Worm (Caenorhabditis elegans): ENCODE results near the gene ceh-22.

The ceh-22 gene

ce11 chrV:10675978-10676377, 4.3 kb downstream of the ceh-22 start:
- no peak for TF ChIP-seq unc-62 (GFP tag; optimal IDR thresholded peaks at IDR 0.05)

DNA sequence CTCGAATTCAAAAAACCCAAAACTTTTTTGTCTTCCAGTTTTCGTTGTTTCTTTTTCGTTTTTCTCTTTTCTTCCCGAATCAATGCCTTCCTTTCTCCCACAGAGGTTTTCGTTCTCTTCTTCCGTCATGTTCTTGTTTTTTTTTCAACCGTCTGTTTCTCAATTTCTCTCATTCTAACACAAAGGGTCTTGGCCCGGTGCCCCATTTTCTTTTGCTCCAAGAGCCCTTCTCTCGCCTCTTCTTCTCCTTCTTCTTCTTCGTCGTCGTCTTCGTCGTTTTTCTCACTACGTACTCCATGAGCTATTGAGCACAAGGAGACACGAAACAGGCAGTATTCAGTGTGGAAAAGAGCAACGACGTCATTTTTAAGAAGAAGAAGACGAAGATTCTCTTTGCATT, 5.7 kb downstream of the ceh-22 start:
- TF ChIP-seq unc-62 (GFP tag; optimal IDR thresholded peaks at IDR 0.05): no peak

DNA sequence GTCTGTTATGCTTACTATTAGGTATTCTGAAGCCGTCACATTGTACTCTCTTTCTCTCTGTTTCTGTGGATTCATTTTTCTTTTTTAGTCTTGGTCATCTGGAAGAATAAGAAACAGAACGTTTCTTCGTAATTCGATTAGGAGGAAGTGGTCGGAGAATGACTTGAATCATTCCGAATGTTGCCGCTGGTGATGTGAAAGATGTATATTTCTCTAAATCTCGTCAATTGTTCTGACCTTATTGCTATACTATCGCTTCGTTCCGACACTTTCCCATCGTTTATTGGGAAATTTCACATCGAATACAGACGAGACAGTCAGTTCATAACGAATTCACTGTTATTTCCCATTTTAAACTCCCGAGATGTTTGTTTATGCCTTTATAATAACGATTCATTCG, 7.4 kb downstream of the ceh-22 start:
- no peak for TF ChIP-seq unc-62 (GFP tag; optimal IDR thresholded peaks at IDR 0.05)

- no peak for TF ChIP-seq unc-62 (GFP tag; optimal IDR thresholded peaks at IDR 0.05)
Measured at ce11 chrV:10679990-10680602, 8.4 kb downstream of the ceh-22 start.

- TF ChIP-seq unc-62 (GFP tag; optimal IDR thresholded peaks at IDR 0.05): no peak
Measured at ce11 chrV:10681117-10681959, 9.6 kb downstream of the ceh-22 start.

DNA sequence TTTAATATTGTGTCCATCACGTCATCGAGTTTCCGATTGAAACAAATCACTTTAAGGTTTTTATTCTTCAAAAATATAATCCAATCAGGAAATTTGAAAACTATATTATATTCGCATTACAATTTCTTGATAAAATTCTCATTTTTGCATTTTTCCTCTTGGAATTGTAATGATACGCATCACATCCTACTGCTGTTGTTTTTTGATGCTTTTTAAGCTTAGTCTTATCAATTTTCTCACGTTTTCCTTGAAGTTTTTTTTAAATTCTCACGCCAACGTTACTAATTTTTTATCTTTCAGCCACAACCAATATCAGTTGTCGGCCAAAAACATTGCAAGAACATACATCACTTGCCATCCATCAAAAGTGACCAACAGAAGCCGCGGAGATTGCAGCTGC, 10.4 kb downstream of the ceh-22 start, which contains the start of gene gsp-1:
TSS of gene gsp-1 (plus strand) at position 301 of the 400 bp plus-strand sequence.
- TF ChIP-seq unc-62 (GFP tag; optimal IDR thresholded peaks at IDR 0.05): no peak

DNA sequence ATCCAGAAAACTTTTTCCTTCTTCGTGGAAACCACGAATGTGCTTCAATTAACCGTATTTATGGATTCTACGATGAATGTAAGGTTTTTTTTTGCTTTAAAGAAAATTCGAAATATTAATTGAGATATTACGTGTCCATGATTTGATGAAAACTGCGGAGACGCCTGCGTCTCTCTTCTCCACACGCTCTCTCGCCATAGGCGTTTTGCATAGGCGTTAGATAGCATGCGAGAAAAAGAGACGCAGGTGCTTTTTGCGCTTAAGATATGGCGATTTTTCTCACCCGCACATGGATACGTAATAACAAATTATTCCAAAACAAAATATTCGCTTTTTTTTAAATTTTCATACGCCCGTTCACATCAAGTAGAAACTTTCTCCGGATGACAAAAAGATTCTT, 11.7 kb downstream of the ceh-22 start:
- no peak for TF ChIP-seq unc-62 (GFP tag; optimal IDR thresholded peaks at IDR 0.05)

DNA sequence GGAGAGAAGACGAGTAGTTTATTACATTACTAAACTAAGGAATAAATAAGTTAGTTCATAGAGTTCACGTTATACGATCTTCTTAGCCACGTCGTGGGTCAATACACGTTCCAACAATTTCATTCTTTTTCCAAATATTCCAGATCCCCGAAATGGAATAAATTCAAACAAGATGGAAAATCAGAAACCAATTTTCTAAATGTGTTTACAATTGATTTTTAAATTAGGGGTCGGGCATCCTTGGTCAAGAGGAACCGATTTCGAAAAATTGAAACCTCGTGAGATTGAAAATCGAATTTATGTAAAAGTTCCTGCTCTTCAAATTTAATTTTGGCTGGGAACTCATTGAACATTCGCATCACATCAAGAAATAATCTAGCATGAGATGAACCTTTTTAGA, 13.0 kb downstream of the ceh-22 start:
- TF ChIP-seq unc-62 (GFP tag; optimal IDR thresholded peaks at IDR 0.05): no peak

- TF ChIP-seq unc-62 (GFP tag; optimal IDR thresholded peaks at IDR 0.05): no peak
Measured at ce11 chrV:10687601-10688000, 15.9 kb downstream of the ceh-22 start, which contains the start of gene F29F11.20. Gene F29F11.20, plus strand, starts transcription at chrV:10687901.

DNA sequence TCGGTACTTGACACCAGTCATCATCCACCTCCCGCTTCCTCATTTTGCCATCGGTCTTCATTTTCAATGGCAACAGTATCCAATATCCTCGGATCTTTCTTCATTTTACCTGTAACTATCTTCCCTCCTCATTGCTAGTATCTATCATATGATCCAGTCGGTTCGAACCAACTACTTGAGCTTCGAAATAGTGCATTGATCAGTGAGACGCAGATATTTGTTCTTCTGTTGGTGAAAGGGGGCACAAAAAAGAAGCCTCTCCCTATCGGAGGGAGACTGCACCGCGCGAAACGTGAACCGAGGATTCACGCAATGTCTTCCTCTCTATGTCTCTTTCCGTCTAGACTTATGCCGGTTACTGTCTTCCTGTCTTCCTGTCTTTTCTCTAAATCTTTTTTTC, 19.6 kb downstream of the ceh-22 start:
- TF ChIP-seq unc-62 (GFP tag; optimal IDR thresholded peaks at IDR 0.05): no peak

DNA sequence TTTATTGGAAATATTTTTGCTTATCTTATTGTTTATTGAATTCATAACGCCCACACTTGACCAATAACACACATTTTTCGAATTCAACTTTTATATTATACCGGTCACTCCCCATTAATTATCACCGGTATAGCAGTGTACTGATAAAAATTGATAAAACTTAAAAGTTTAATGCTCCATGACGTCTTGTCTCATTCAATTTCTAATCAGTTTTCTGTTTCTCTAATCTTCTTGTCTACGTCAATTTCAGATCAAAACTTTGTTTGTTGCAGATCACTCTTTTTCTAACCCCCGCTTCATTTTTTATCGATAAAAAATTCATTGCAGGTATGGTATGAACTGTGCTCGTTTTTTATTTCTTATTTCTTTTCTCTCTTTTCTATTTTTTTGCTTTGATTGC, 22.0 kb downstream of the ceh-22 start:
- no peak for TF ChIP-seq unc-62 (GFP tag; optimal IDR thresholded peaks at IDR 0.05)

- TF ChIP-seq unc-62 (GFP tag; optimal IDR thresholded peaks at IDR 0.05): no peak
Measured at ce11 chrV:10695181-10695580, 23.5 kb downstream of the ceh-22 start, which contains the start of gene C05A2.4. Gene C05A2.4, plus strand, starts transcription at chrV:10695481.

- no peak for TF ChIP-seq unc-62 (GFP tag; optimal IDR thresholded peaks at IDR 0.05)
Measured at ce11 chrV:10699122-10699521, 27.4 kb downstream of the ceh-22 start.

DNA sequence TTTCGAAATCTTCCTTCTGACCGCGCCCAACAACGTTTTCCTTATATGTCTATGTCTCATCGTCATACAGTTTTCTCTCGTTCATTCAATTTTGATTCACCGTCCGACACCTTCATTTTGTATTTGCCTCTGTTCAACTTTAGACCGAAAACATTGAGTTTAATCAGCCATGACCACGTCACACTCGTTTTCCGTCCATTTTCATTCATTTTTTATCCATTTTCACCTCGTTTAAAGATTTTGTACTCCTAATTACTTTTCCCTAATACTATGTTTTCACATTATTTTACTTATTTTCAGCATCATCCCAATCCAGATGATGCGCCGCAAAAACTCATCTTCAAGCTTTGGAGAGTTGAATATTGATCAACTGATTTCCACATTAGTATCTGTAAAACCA, 30.5 kb downstream of the ceh-22 start, which contains the start of gene pph-1:
TSS of gene pph-1 (plus strand) at position 301 of the 400 bp plus-strand sequence.
- no peak for TF ChIP-seq unc-62 (GFP tag; optimal IDR thresholded peaks at IDR 0.05)

- no peak for TF ChIP-seq unc-62 (GFP tag; optimal IDR thresholded peaks at IDR 0.05)
Measured at ce11 chrV:10702910-10703309, 31.2 kb downstream of the ceh-22 start.

DNA sequence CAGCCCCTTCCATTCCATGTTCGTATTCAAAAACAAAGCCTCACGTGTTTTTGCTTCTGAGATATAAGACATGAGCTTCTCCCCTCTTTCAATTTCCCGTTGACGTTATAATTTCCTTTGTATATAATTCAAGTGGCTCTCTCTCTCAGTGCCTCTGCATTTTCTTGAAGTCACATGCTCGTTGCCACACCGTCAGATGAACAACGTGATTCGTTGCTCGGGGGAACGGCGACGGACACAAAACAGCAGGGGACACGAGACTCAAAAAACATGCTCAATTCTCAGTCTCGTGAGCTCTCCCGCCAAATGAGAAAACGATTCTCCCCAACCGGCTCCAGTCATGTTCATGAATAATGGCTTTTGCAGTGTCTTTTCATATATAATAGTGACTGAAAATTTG, 36.6 kb downstream of the ceh-22 start:
- TF ChIP-seq unc-62 (GFP tag; optimal IDR thresholded peaks at IDR 0.05): no peak

DNA sequence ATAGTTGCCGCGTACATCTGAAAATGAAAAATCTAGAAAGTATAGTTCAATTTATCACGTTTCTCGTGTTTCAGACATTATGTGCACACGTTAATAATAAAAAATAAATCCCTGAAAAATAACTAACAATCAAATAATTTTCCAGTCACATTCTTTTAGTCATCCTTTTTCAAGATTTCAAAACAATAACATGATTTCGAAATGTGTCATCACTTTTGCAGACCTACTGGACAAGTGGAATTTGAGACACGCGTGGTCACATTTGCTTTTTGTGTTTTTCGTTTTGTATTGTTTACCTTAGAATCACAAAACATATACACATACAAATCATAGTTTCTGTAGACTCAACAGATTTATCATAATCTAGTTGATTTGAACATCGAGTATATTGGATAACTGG, 37.7 kb downstream of the ceh-22 start:
- no peak for TF ChIP-seq unc-62 (GFP tag; optimal IDR thresholded peaks at IDR 0.05)

Data from whole organism, dauer.